Worm (Caenorhabditis elegans): ENCODE results near the gene srab-18.

DNA sequence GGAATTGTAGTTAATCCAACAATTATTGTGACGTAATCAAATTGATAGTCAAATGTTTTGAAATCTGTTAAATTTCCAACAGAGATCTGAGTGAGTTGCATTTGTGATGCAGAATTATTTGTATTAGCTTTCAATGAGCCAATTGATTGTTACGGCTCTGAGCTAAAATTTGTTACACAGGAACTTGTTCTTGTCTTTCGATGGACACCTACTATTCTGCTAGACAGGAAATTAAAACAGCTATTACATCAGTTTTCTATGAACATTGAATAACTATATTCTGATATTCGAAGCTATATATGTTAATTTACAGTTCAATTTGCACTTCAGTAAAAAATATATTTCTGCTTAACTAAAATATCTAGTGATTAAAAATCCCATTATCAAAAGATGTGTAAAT, 37.3 kb downstream of the srab-18 start, which contains the start of gene sru-40:
- TF ChIP-seq pha-4 (tag; optimal IDR thresholded peaks at IDR 0.05), result no peak
- TF ChIP-seq ceh-43 (GFP tag; optimal IDR thresholded peaks at IDR 0.05), result no peak
- no peak for TF ChIP-seq ztf-11 (tag; optimal IDR thresholded peaks at IDR 0.05)
- TF ChIP-seq lin-13 (tag; optimal IDR thresholded peaks at IDR 0.05), result no peak
